Fruit fly (Drosophila melanogaster) whole organism, embryonic: ENCODE measurements around the gene Pde11.

ENCODE experiments used
- ATbp ChIP-seq: fragments of 200-800 bp; sonication (Bioruptor generic); optimal IDR thresholded peaks from 2 replicates; lab custom pipeline; 2017; ENCODE audit warnings: missing biosample characterization, mild to moderate bottlenecking, missing genetic modification characterization, missing genetic modification reagents
- CG10462 ChIP-seq: fragments of 200-800 bp; sonication (Bioruptor generic); optimal IDR thresholded peaks from 2 replicates; lab custom pipeline; 2016; ENCODE audit warnings: missing biosample characterization, missing genetic modification characterization
- CG10543 ChIP-seq: fragments of 200-800 bp; sonication (Bioruptor generic); optimal IDR thresholded peaks from 3 replicates; lab custom pipeline; 2017; ENCODE audit warnings: missing biosample characterization, mild to moderate bottlenecking, missing genetic modification characterization, moderate library complexity
- CG11504 ChIP-seq: fragments of 200-800 bp; sonication (Bioruptor generic); optimal IDR thresholded peaks from 3 replicates; lab custom pipeline; 2019; ENCODE audit warnings: missing biosample characterization, mild to moderate bottlenecking, missing genetic modification characterization, moderate library complexity
- CG13775 ChIP-seq: fragments of 200-800 bp; sonication (Bioruptor generic); optimal IDR thresholded peaks from 3 replicates; lab custom pipeline; 2017; ENCODE audit warnings: missing biosample characterization, mild to moderate bottlenecking, missing genetic modification characterization
- CG15011 ChIP-seq: fragments of 200-800 bp; sonication (Bioruptor generic); optimal IDR thresholded peaks from 3 replicates; lab custom pipeline; 2018; ENCODE audit warnings: missing biosample characterization, mild to moderate bottlenecking, missing genetic modification characterization
- CG15269 ChIP-seq: fragments of 200-800 bp; sonication (Bioruptor generic); optimal IDR thresholded peaks from 2 replicates; lab custom pipeline; 2018; ENCODE audit warnings: missing biosample characterization, mild to moderate bottlenecking, missing genetic modification characterization, moderate library complexity
- CG15479 ChIP-seq: fragments of 200-800 bp; sonication (Bioruptor generic); optimal IDR thresholded peaks from 3 replicates; lab custom pipeline; 2019; ENCODE audit warnings: missing biosample characterization, mild to moderate bottlenecking, missing genetic modification characterization, moderate library complexity
- CG16779 ChIP-seq: fragments of 200-800 bp; sonication (Bioruptor generic); IDR thresholded peaks from 2 replicates; pipeline ENCODE4 v1.3.6; 2022; ENCODE audit warnings: missing biosample characterization, missing genetic modification characterization
- CG17359 ChIP-seq: fragments of 200-800 bp; sonication (Bioruptor generic); optimal IDR thresholded peaks from 3 replicates; lab custom pipeline; 2018; ENCODE audit warnings: missing biosample characterization, mild to moderate bottlenecking, missing genetic modification characterization, moderate library complexity
- CG17802 ChIP-seq: fragments of 200-800 bp; sonication (Bioruptor generic); optimal IDR thresholded peaks from 2 replicates; lab custom pipeline; 2018; ENCODE audit warnings: missing biosample characterization, mild to moderate bottlenecking, missing genetic modification characterization, moderate library complexity
- CG17829 ChIP-seq: fragments of 200-800 bp; optimal IDR thresholded peaks from 2 replicates; lab custom pipeline; 2019; ENCODE audit warnings: missing biosample characterization, mild to moderate bottlenecking, missing genetic modification characterization, moderate library complexity
- CG18011 ChIP-seq: fragments of 200-800 bp; sonication (Bioruptor generic); optimal IDR thresholded peaks from 2 replicates; lab custom pipeline; 2017; ENCODE audit warnings: missing biosample characterization, missing genetic modification characterization, mild to moderate bottlenecking, moderate library complexity, missing genotype
- CG18262 ChIP-seq: fragments of 200-800 bp; optimal IDR thresholded peaks from 3 replicates; lab custom pipeline; 2019; ENCODE audit warnings: missing biosample characterization, mild to moderate bottlenecking, missing genetic modification characterization, moderate library complexity
- CG18619 ChIP-seq: fragments of 200-800 bp; sonication (Bioruptor generic); optimal IDR thresholded peaks from 3 replicates; lab custom pipeline; 2017; ENCODE audit warnings: missing biosample characterization, mild to moderate bottlenecking, missing genetic modification characterization
- CG31441 ChIP-seq: fragments of 200-800 bp; sonication (Bioruptor generic); IDR thresholded peaks from 2 replicates; pipeline ENCODE4 v1.3.6; 2022; ENCODE audit warnings: missing biosample characterization, missing genetic modification characterization
- CG32772 ChIP-seq: fragments of 200-800 bp; sonication (Bioruptor generic); IDR thresholded peaks from 2 replicates; pipeline ENCODE4 v1.3.6; 2022; ENCODE audit warnings: missing biosample characterization, missing genetic modification characterization
- CG4820 ChIP-seq: fragments of 200-800 bp; sonication (Bioruptor generic); optimal IDR thresholded peaks from 3 replicates; lab custom pipeline; 2016; ENCODE audit warnings: missing biosample characterization, missing genetic modification characterization
- CG6854 ChIP-seq: fragments of 200-800 bp; sonication (Bioruptor generic); optimal IDR thresholded peaks from 3 replicates; lab custom pipeline; 2017; ENCODE audit warnings: missing biosample characterization, mild to moderate bottlenecking, missing genetic modification characterization
- CG7745 ChIP-seq: fragments of 200-800 bp; sonication (Bioruptor generic); optimal IDR thresholded peaks from 2 replicates; lab custom pipeline; 2018; ENCODE audit warnings: missing biosample characterization, mild to moderate bottlenecking, missing genetic modification characterization, moderate library complexity
- CG7963 ChIP-seq: fragments of 200-800 bp; sonication (Bioruptor generic); IDR thresholded peaks from 3 replicates; pipeline ENCODE4 v1.3.6; 2022; ENCODE audit warnings: missing biosample characterization, missing genetic modification characterization; ENCODE audit not compliant: partially characterized antibody
- CG9437 ChIP-seq: fragments of 200-800 bp; sonication (Bioruptor generic); optimal IDR thresholded peaks from 2 replicates; lab custom pipeline; 2018; ENCODE audit warnings: missing biosample characterization, mild to moderate bottlenecking, missing genetic modification characterization
- E2f1 ChIP-seq: fragments of 200-800 bp; sonication (Bioruptor generic); IDR thresholded peaks from 2 replicates; pipeline ENCODE4 v1.3.6; 2022; ENCODE audit warnings: missing biosample characterization, missing genetic modification characterization
- Ets97D ChIP-seq: fragments of 200-800 bp; sonication (Bioruptor generic); optimal IDR thresholded peaks from 3 replicates; lab custom pipeline; 2016; ENCODE audit warnings: missing biosample characterization, missing genetic modification characterization
- Gsc ChIP-seq: fragments of 200-800 bp; sonication (Bioruptor generic); IDR thresholded peaks from 2 replicates; pipeline ENCODE4 v1.3.6; 2022; ENCODE audit warnings: missing biosample characterization, missing genetic modification characterization
- HLH54F ChIP-seq: fragments of 200-800 bp; sonication (Bioruptor generic); optimal IDR thresholded peaks from 3 replicates; lab custom pipeline; 2016; ENCODE audit warnings: missing biosample characterization, missing genetic modification characterization
- HmgD ChIP-seq: fragments of 200-800 bp; sonication (Bioruptor generic); optimal IDR thresholded peaks from 3 replicates; lab custom pipeline; 2016; ENCODE audit warnings: missing biosample characterization, missing genetic modification characterization
- Hr78 ChIP-seq, 2 experiments: fragments of 200-800 bp in 1 of 2; fragments of >200 bp in 1 of 2; sonication (Bioruptor generic) in 1 of 2; optimal IDR thresholded peaks; 2 replicates each; lab custom pipeline; 2017 to 2019; ENCODE audit warnings: missing biosample characterization in 2 of 2, missing genetic modification characterization in 2 of 2, mild to moderate bottlenecking in 1 of 2, moderate library complexity in 1 of 2
- Jarid2 ChIP-seq: fragments of 200-800 bp; sonication (Bioruptor generic); optimal IDR thresholded peaks from 3 replicates; lab custom pipeline; 2017; ENCODE audit warnings: mild to moderate bottlenecking, missing biosample characterization, missing genetic modification reagents, missing genetic modification characterization
- Lim3 ChIP-seq: fragments of 200-800 bp; sonication (Bioruptor generic); IDR thresholded peaks from 2 replicates; pipeline ENCODE4 v1.3.6; 2022; ENCODE audit warnings: missing biosample characterization, missing genetic modification characterization
- Meics ChIP-seq: fragments of 200-800 bp; sonication (Bioruptor generic); optimal IDR thresholded peaks from 2 replicates; lab custom pipeline; 2017; ENCODE audit warnings: missing biosample characterization, mild to moderate bottlenecking, missing genetic modification characterization
- PHDP ChIP-seq: fragments of 200-800 bp; sonication (Bioruptor generic); optimal IDR thresholded peaks from 3 replicates; lab custom pipeline; 2018; ENCODE audit warnings: missing biosample characterization, mild to moderate bottlenecking, missing genetic modification characterization, moderate library complexity
- Six4 ChIP-seq: fragments of 200-800 bp; sonication (Bioruptor generic); optimal IDR thresholded peaks from 2 replicates; lab custom pipeline; 2016; ENCODE audit warnings: missing biosample characterization, missing genetic modification characterization
- Ssrp ChIP-seq: fragments of 200-800 bp; sonication (Bioruptor generic); optimal IDR thresholded peaks from 2 replicates; lab custom pipeline; 2018; ENCODE audit warnings: missing biosample characterization, mild to moderate bottlenecking, missing genetic modification characterization, moderate library complexity
- Trl ChIP-seq, 3 experiments: fragments of >200 bp in 2 of 3; fragments of 200-800 bp in 1 of 3; sonication (Bioruptor generic) in 1 of 3; optimal IDR thresholded peaks; 2 replicates in 1 of 3; 3 replicates in 2 of 3; lab custom pipeline; 2016 to 2017; ENCODE audit warnings: missing biosample characterization in 1 of 3, missing genetic modification characterization in 1 of 3
- bigmax ChIP-seq: fragments of 200-800 bp; sonication (Bioruptor generic); optimal IDR thresholded peaks from 2 replicates; lab custom pipeline; 2018; ENCODE audit warnings: missing biosample characterization, mild to moderate bottlenecking, missing genetic modification characterization
- br ChIP-seq: fragments of >200 bp; optimal IDR thresholded peaks from 2 replicates; lab custom pipeline; 2017
- cato ChIP-seq: fragments of 200-800 bp; sonication (Bioruptor generic); optimal IDR thresholded peaks from 2 replicates; lab custom pipeline; 2016; ENCODE audit warnings: missing biosample characterization, missing genetic modification characterization, borderline replicate concordance
- dan ChIP-seq: fragments of 200-800 bp; sonication (Bioruptor generic); IDR thresholded peaks from 2 replicates; pipeline ENCODE4 v1.3.6; 2022; ENCODE audit warnings: missing biosample characterization, missing genetic modification characterization
- fd102C ChIP-seq: fragments of 200-800 bp; sonication (Bioruptor generic); optimal IDR thresholded peaks from 2 replicates; lab custom pipeline; 2018; ENCODE audit warnings: missing biosample characterization, mild to moderate bottlenecking, missing genetic modification characterization, moderate library complexity
- gfzf ChIP-seq: fragments of 200-800 bp; sonication (Bioruptor generic); optimal IDR thresholded peaks from 2 replicates; lab custom pipeline; 2016; ENCODE audit warnings: missing biosample characterization, mild to moderate bottlenecking, missing genetic modification characterization, moderate library complexity
- gsb ChIP-seq: fragments of 200-800 bp; sonication (Bioruptor generic); IDR thresholded peaks from 2 replicates; pipeline ENCODE4 v1.3.6; 2022; ENCODE audit warnings: missing biosample characterization, missing genetic modification characterization
- inv ChIP-seq: fragments of 200-800 bp; sonication (Bioruptor generic); IDR thresholded peaks from 2 replicates; pipeline ENCODE4 v1.3.6; 2022; ENCODE audit warnings: missing biosample characterization, missing genetic modification characterization; ENCODE audit not compliant: partially characterized antibody
- klu ChIP-seq: fragments of 200-800 bp; sonication (Bioruptor generic); IDR thresholded peaks from 2 replicates; pipeline ENCODE4 v1.3.6; 2022; ENCODE audit warnings: missing biosample characterization, missing genetic modification characterization
- lbe ChIP-seq: fragments of 200-800 bp; sonication (Bioruptor generic); optimal IDR thresholded peaks from 2 replicates; lab custom pipeline; 2016; ENCODE audit warnings: missing biosample characterization, mild to moderate bottlenecking, missing genetic modification characterization
- luna ChIP-seq: fragments of 200-800 bp; sonication (Bioruptor generic); optimal IDR thresholded peaks from 2 replicates; lab custom pipeline; 2016; ENCODE audit warnings: missing biosample characterization, missing genetic modification characterization
- mirr ChIP-seq: fragments of 200-800 bp; sonication (Bioruptor generic); optimal IDR thresholded peaks from 3 replicates; lab custom pipeline; 2018; ENCODE audit warnings: missing biosample characterization, mild to moderate bottlenecking, missing genetic modification characterization
- sens ChIP-seq: fragments of 200-800 bp; sonication (Bioruptor generic); peaks from one replicate; lab custom pipeline; 2016; ENCODE audit warnings: missing biosample characterization, missing genetic modification characterization
- sob ChIP-seq: fragments of 200-800 bp; sonication (Bioruptor generic); IDR thresholded peaks from 2 replicates; pipeline ENCODE4 v1.3.6; 2022; ENCODE audit warnings: missing biosample characterization, missing genetic modification characterization
- vvl ChIP-seq: fragments of 200-800 bp; sonication (Bioruptor generic); IDR thresholded peaks from 2 replicates; pipeline ENCODE4 v1.3.6; 2022; ENCODE audit warnings: missing biosample characterization, missing genetic modification characterization

Pde11 gene

DNA sequence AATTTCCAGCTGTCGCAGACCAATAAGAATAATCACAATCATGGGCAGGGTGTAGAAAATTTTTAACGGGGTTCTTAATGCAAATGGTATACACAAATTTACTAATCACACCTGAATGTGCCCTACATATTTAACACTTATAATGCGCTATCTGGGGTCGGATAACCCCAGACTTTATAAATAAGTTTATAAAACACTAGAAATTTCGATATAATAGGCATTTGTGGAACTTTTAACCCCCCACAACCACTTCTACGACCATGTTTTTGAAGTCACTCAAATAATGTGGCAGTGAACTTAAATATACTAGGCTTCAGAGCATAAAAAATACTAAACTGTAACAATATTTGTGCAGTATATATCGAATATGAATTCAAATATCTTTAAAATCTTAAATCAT, 14.8 kb upstream of the Pde11 start, which contains the start of gene CG10413 (continued):
- peak; percentile 48 for TF ChIP-seq CG15479 (GFP tag; lab: Kevin White, UChicago)
- peak; percentile 95 for TF ChIP-seq Six4 (GFP tag; lab: Kevin White, UChicago)
- peak; percentile 61 for TF ChIP-seq gfzf (GFP tag; lab: Kevin White, UChicago)
- TF ChIP-seq luna (GFP tag; lab: Kevin White, UChicago), result peak; percentile 97
- TF ChIP-seq CG10543 (GFP tag; lab: Kevin White, UChicago), result peak; percentile 99
- peak; percentile 98 for TF ChIP-seq CG13775
- TF ChIP-seq CG15269, result peak; percentile 99
- TF ChIP-seq CG7745 (tag; lab: Kevin White, UChicago), result peak; percentile 75
- peak; percentile 98 for TF ChIP-seq sob (GFP tag; lab: Robert Waterston, UW)
- TF ChIP-seq CG17829 (tag; lab: Kevin White, UChicago), result peak; percentile 98
- no peak for TF ChIP-seq Trl (optimal IDR thresholded peaks at IDR 0.05; lab: Kevin White, UChicago)
- peak; percentile 99 for TF ChIP-seq Trl (GFP tag; optimal IDR thresholded peaks at IDR 0.05; lab: Kevin White, UChicago)
- TF ChIP-seq vvl, result no peak; the same call in none of the 2 replicates
- peak; percentile 95 for TF ChIP-seq cato (GFP tag; lab: Kevin White, UChicago)
- TF ChIP-seq CG32772, result peak; percentile 96
- TF ChIP-seq Ets97D (GFP tag; lab: Kevin White, UChicago), result peak; percentile 94
- TF ChIP-seq CG11504 (tag; lab: Kevin White, UChicago), result peak; percentile 97
- TF ChIP-seq HmgD (GFP tag; lab: Kevin White, UChicago), result peak; percentile 97
- no peak; the same call in 1 of the 2 replicates for TF ChIP-seq dan (GFP tag; lab: Robert Waterston, UW)
- TF ChIP-seq CG18262 (tag; lab: Kevin White, UChicago), result peak; percentile 98
- TF ChIP-seq CG17359 (tag; lab: Kevin White, UChicago), result peak; percentile 98
- TF ChIP-seq PHDP (tag; lab: Kevin White, UChicago), result peak; percentile 99
- peak; percentile 98 for TF ChIP-seq Meics (GFP tag; lab: Kevin White, UChicago)
- peak; percentile 33; the same call in 1 of the 2 replicates for TF ChIP-seq inv (GFP tag; lab: Robert Waterston, UW)
- TF ChIP-seq CG18619 (GFP tag; lab: Kevin White, UChicago), result peak; percentile 98
- TF ChIP-seq CG31441, result peak; percentile 97
- TF ChIP-seq CG6854 (GFP tag; lab: Kevin White, UChicago), result peak; percentile 94
- TF ChIP-seq mirr (GFP tag; lab: Kevin White, UChicago), result peak; percentile 98
- peak; percentile 97 for TF ChIP-seq klu (GFP tag; lab: Robert Waterston, UW)
- peak; percentile 96 for TF ChIP-seq CG10462 (GFP tag; lab: Kevin White, UChicago)
- TF ChIP-seq Ssrp (tag; lab: Kevin White, UChicago), result peak; percentile 97
- peak; percentile 79 for TF ChIP-seq fd102C
- TF ChIP-seq CG17802 (tag; lab: Kevin White, UChicago), result peak; percentile 86
- peak; percentile 98 for TF ChIP-seq lbe (GFP tag; lab: Kevin White, UChicago)
- TF ChIP-seq ATbp (GFP tag; lab: Kevin White, UChicago), result peak; percentile 97
- peak; percentile 79 for TF ChIP-seq Jarid2 (GFP tag; lab: Kevin White, UChicago)
- TF ChIP-seq sens (GFP tag; lab: Kevin White, UChicago), result peak; percentile 100
- no peak; the same call in 1 of the 2 replicates for TF ChIP-seq Gsc
- TF ChIP-seq Lim3 (GFP tag; lab: Robert Waterston, UW), result peak; percentile 86
- TF ChIP-seq CG18011, result peak; percentile 89
- peak; percentile 96 for TF ChIP-seq CG4820 (GFP tag; lab: Kevin White, UChicago)
- TF ChIP-seq CG7963 (GFP tag; lab: Robert Waterston, UW), result no peak
- peak; percentile 96 for TF ChIP-seq E2f1 (GFP tag; lab: Robert Waterston, UW)
- peak; percentile 95 for TF ChIP-seq CG16779
- peak; percentile 98 for TF ChIP-seq HLH54F (GFP tag; lab: Kevin White, UChicago)
- peak; percentile 95 for TF ChIP-seq CG15011 (GFP tag; lab: Kevin White, UChicago)
- TF ChIP-seq br (lab: Kevin White, UChicago), result no peak
- TF ChIP-seq gsb, result peak; percentile 95
- peak; percentile 73 for TF ChIP-seq bigmax
- peak; percentile 90 for TF ChIP-seq CG9437 (GFP tag; lab: Kevin White, UChicago)
- TF ChIP-seq Hr78 (GFP tag; optimal IDR thresholded peaks at IDR 0.05; lab: Kevin White, UChicago), result peak in 1 of 2 experiments; percentile 90
